Worm (Caenorhabditis elegans) whole organism, L3 larva: Measurements from ENCODE around the gene F47B8.13.

Experiments used
- R02D3.7 ChIP-seq: fragments of 150-350 bp; optimal IDR thresholded peaks from 2 replicates; lab custom pipeline; 2014; ENCODE audit warnings: missing biosample characterization, missing genetic modification characterization
- ZK546.5 ChIP-seq: sonication (generic microtip); optimal IDR thresholded peaks from 2 replicates; lab custom pipeline; 2017; ENCODE audit warnings: missing biosample characterization, missing genetic modification characterization
- aly-2 ChIP-seq: fragments of 150-350 bp; optimal IDR thresholded peaks from 2 replicates; lab custom pipeline; 2014; ENCODE audit warnings: missing biosample characterization, missing genetic modification characterization
- ama-1 ChIP-seq: fragments of 150-350 bp; optimal IDR thresholded peaks from 2 replicates; lab custom pipeline; 2018
- ceh-28 ChIP-seq: fragments of 150-350 bp; optimal IDR thresholded peaks from 2 replicates; lab custom pipeline; 2014; ENCODE audit warnings: missing biosample characterization, missing genetic modification reagents, missing genetic modification characterization
- ceh-82 ChIP-seq: fragments of 150-350 bp; optimal IDR thresholded peaks from 2 replicates; lab custom pipeline; 2014; ENCODE audit warnings: missing biosample characterization, missing genetic modification characterization
- ceh-9 ChIP-seq: sonication (generic microtip); optimal IDR thresholded peaks from 2 replicates; lab custom pipeline; 2018; ENCODE audit warnings: missing biosample characterization, missing genetic modification characterization
- egl-5 ChIP-seq: fragments of 150-350 bp; optimal IDR thresholded peaks from 2 replicates; lab custom pipeline; 2017; ENCODE audit warnings: missing biosample characterization, missing genetic modification reagents, missing genetic modification characterization, inconsistent platforms
- elt-1 ChIP-seq: fragments of 150-350 bp; optimal IDR thresholded peaks from 2 replicates; lab custom pipeline; 2014; ENCODE audit warnings: missing biosample characterization, missing genetic modification characterization
- elt-2 ChIP-seq: sonication (generic microtip); optimal IDR thresholded peaks from 2 replicates; lab custom pipeline; 2016; ENCODE audit warnings: missing genetic modification reagents, mild to moderate bottlenecking, missing genetic modification characterization, missing compliant biosample characterization
- elt-3 ChIP-seq, 3 experiments: fragments of 150-350 bp in 1 of 3; sonication (generic microtip) in 2 of 3; optimal IDR thresholded peaks; 2 replicates in 2 of 3; 4 replicates in 1 of 3; lab custom pipeline; 2014 to 2017; ENCODE audit warnings: missing biosample characterization in 3 of 3, missing genetic modification characterization in 3 of 3
- eor-1 ChIP-seq, 2 experiments: fragments of 150-350 bp; optimal IDR thresholded peaks; 2 replicates each; lab custom pipeline; 2014 to 2018; ENCODE audit warnings: missing biosample characterization in 2 of 2, missing genetic modification characterization in 2 of 2
- fkh-10 ChIP-seq: sonication (generic microtip); optimal IDR thresholded peaks from 2 replicates; lab custom pipeline; 2017; ENCODE audit warnings: missing biosample characterization, missing genetic modification reagents, missing genetic modification characterization
- fkh-2 ChIP-seq: fragments of 150-350 bp; optimal IDR thresholded peaks from 2 replicates; lab custom pipeline; 2014; ENCODE audit warnings: missing biosample characterization, missing genetic modification reagents, missing genetic modification characterization
- fos-1 ChIP-seq: fragments of 150-350 bp; optimal IDR thresholded peaks from 2 replicates; lab custom pipeline; 2014; ENCODE audit warnings: missing biosample characterization, missing genetic modification characterization
- hmg-11 ChIP-seq: sonication (generic microtip); optimal IDR thresholded peaks from 2 replicates; lab custom pipeline; 2016; ENCODE audit warnings: missing genetic modification characterization, missing compliant biosample characterization
- jun-1 ChIP-seq: fragments of 150-350 bp; optimal IDR thresholded peaks from 2 replicates; lab custom pipeline; 2014; ENCODE audit warnings: missing biosample characterization, missing genetic modification reagents, missing genetic modification characterization
- lin-15B ChIP-seq: fragments of 150-350 bp; optimal IDR thresholded peaks from 2 replicates; lab custom pipeline; 2014; ENCODE audit warnings: missing biosample characterization, missing genetic modification characterization
- lin-39 ChIP-seq: fragments of 150-350 bp; optimal IDR thresholded peaks from 2 replicates; lab custom pipeline; 2018; ENCODE audit warnings: missing biosample characterization, missing genetic modification reagents, missing genetic modification characterization
- lsy-12 ChIP-seq: sonication (generic microtip); optimal IDR thresholded peaks from 2 replicates; lab custom pipeline; 2016; ENCODE audit warnings: mild to moderate bottlenecking, missing genetic modification characterization, missing compliant biosample characterization
- mdl-1 ChIP-seq: fragments of 150-350 bp; optimal IDR thresholded peaks from 2 replicates; lab custom pipeline; 2014; ENCODE audit warnings: missing biosample characterization, missing genetic modification characterization
- mml-1 ChIP-seq: fragments of 150-350 bp; sonication (generic microtip); optimal IDR thresholded peaks from 3 replicates; lab custom pipeline; 2014; ENCODE audit warnings: missing biosample characterization, missing genetic modification characterization
- nfya-1 ChIP-seq: sonication (generic microtip); optimal IDR thresholded peaks from 2 replicates; lab custom pipeline; 2017; ENCODE audit warnings: missing genetic modification characterization, mild to moderate bottlenecking, missing compliant biosample characterization, antibody characterized with exemption, moderate library complexity; ENCODE audit not compliant: insufficient read depth
- nhr-11 ChIP-seq: fragments of 150-350 bp; optimal IDR thresholded peaks from 2 replicates; lab custom pipeline; 2014; ENCODE audit warnings: missing biosample characterization, missing genetic modification characterization
- nhr-12 ChIP-seq: fragments of 150-350 bp; optimal IDR thresholded peaks from 2 replicates; lab custom pipeline; 2014; ENCODE audit warnings: missing biosample characterization, missing genetic modification characterization
- nhr-28 ChIP-seq: fragments of 150-350 bp; optimal IDR thresholded peaks from 2 replicates; lab custom pipeline; 2014; ENCODE audit warnings: missing biosample characterization, missing genetic modification characterization
- nhr-67 ChIP-seq: fragments of 150-350 bp; optimal IDR thresholded peaks from 2 replicates; lab custom pipeline; 2014; ENCODE audit warnings: missing biosample characterization, missing genetic modification characterization
- nhr-76 ChIP-seq: fragments of 150-350 bp; sonication (generic microtip); optimal IDR thresholded peaks from 5 replicates; lab custom pipeline; 2014; ENCODE audit warnings: missing biosample characterization, missing genetic modification characterization
- pha-4 ChIP-seq: fragments of 150-350 bp; optimal IDR thresholded peaks from 2 replicates; lab custom pipeline; 2014; ENCODE audit warnings: missing biosample characterization, missing genetic modification reagents, missing genetic modification characterization
- pqm-1 ChIP-seq: fragments of 150-350 bp; optimal IDR thresholded peaks from 2 replicates; lab custom pipeline; 2017; ENCODE audit warnings: missing biosample characterization, missing genetic modification characterization, inconsistent platforms
- sea-2 ChIP-seq: fragments of 150-350 bp; sonication (generic microtip); optimal IDR thresholded peaks from 4 replicates; lab custom pipeline; 2014; ENCODE audit warnings: missing biosample characterization, missing genetic modification reagents, missing genetic modification characterization
- skn-1 ChIP-seq: fragments of 150-350 bp; optimal IDR thresholded peaks from 2 replicates; lab custom pipeline; 2014; ENCODE audit warnings: missing biosample characterization, missing genetic modification characterization
- tbx-2 ChIP-seq: sonication (generic microtip); optimal IDR thresholded peaks from 2 replicates; lab custom pipeline; 2016; ENCODE audit warnings: mild to moderate bottlenecking, missing genetic modification characterization, missing compliant biosample characterization
- unc-62 ChIP-seq: fragments of 150-350 bp; sonication (generic microtip); optimal IDR thresholded peaks from 4 replicates; lab custom pipeline; 2014; ENCODE audit warnings: missing biosample characterization, missing genetic modification reagents, missing genetic modification characterization
- zag-1 ChIP-seq: fragments of 150-350 bp; optimal IDR thresholded peaks from 2 replicates; lab custom pipeline; 2014; ENCODE audit warnings: missing biosample characterization, missing genetic modification characterization
- ztf-11 ChIP-seq: fragments of 150-350 bp; optimal IDR thresholded peaks from 2 replicates; lab custom pipeline; 2014; ENCODE audit warnings: missing biosample characterization, missing genetic modification characterization

Gene F47B8.13

ce11 chrV:14290636-14291035 is 28.9 kb downstream of the F47B8.13 start, which contains the start of gene F14D7.18:
TSS of gene F14D7.18 (minus strand) at chrV:14290736.
- TF ChIP-seq lin-15B (tag; lab: Kevin White, UChicago) (no peak), nfya-1 (no peak), hmg-11 (no peak), eor-1 (tag; optimal IDR thresholded peaks at IDR 0.05; lab: Kevin White, UChicago) (no peak), nhr-12 (tag; lab: Kevin White, UChicago) (no peak), ama-1 (no peak), lsy-12 (tag; lab: Kevin White, UChicago) (no peak), pha-4 (tag; lab: Kevin White, UChicago) (no peak), fos-1 (tag; lab: Kevin White, UChicago) (no peak), egl-5 (tag; lab: Kevin White, UChicago) (no peak), tbx-2 (tag; lab: Kevin White, UChicago) (no peak), ZK546.5 (tag; lab: Kevin White, UChicago) (no peak), zag-1 (tag; lab: Kevin White, UChicago) (no peak)
- TF ChIP-seq, all 47 proteins: peak for 0

- no peak for TF ChIP-seq nhr-11 (tag; lab: Kevin White, UChicago)
- TF ChIP-seq ceh-28 (tag; lab: Kevin White, UChicago) = no peak
- TF ChIP-seq pha-4 (tag; lab: Kevin White, UChicago) = no peak
- TF ChIP-seq egl-5 (tag; lab: Kevin White, UChicago) = no peak
- TF ChIP-seq R02D3.7 = no peak
- no peak for TF ChIP-seq fkh-10
- TF ChIP-seq nhr-76 (tag; lab: Kevin White, UChicago) = no peak
- TF ChIP-seq sea-2 (GFP tag; lab: Kevin White, UChicago) = no peak
- no peak for TF ChIP-seq tbx-2 (tag; lab: Kevin White, UChicago)
- no peak for TF ChIP-seq nhr-12 (tag; lab: Kevin White, UChicago)
- TF ChIP-seq mml-1 = no peak
Measured at ce11 chrV:14289363-14289762, 30.2 kb downstream of the F47B8.13 start, which contains the start of gene F14D7.1. TSS of gene F14D7.1 (minus strand) at chrV:14289463.

- no peak for TF ChIP-seq nhr-11 (tag; lab: Kevin White, UChicago)
- TF ChIP-seq zag-1 (tag; lab: Kevin White, UChicago) = no peak
- no peak for TF ChIP-seq pha-4 (tag; lab: Kevin White, UChicago)
- TF ChIP-seq nfya-1 = no peak
- TF ChIP-seq ceh-9 (tag; lab: Kevin White, UChicago) = no peak
- no peak for TF ChIP-seq ceh-82 (tag; lab: Kevin White, UChicago)
- no peak for TF ChIP-seq sea-2 (GFP tag; lab: Kevin White, UChicago)
- TF ChIP-seq ZK546.5 (tag; lab: Kevin White, UChicago) = no peak
- TF ChIP-seq nhr-76 (tag; lab: Kevin White, UChicago) = no peak
- no peak for TF ChIP-seq fkh-10
- no peak for TF ChIP-seq ceh-28 (tag; lab: Kevin White, UChicago)
- TF ChIP-seq nhr-28 (tag; lab: Kevin White, UChicago) = no peak
- TF ChIP-seq jun-1 = no peak
- TF ChIP-seq tbx-2 (tag; lab: Kevin White, UChicago) = no peak
- TF ChIP-seq lin-39 (tag; lab: Kevin White, UChicago) = no peak
- no peak for TF ChIP-seq elt-2 (tag; lab: Kevin White, UChicago)
- no peak for TF ChIP-seq elt-3 (tag; optimal IDR thresholded peaks at IDR 0.05; lab: Kevin White, UChicago)
- no peak for TF ChIP-seq pqm-1 (tag; lab: Kevin White, UChicago)
- TF ChIP-seq hmg-11 = no peak
Measured at ce11 chrV:14285803-14286202, 33.7 kb downstream of the F47B8.13 start, which contains the start of gene F40G12.11. TSS of gene F40G12.11 (plus strand) at chrV:14286171.

- TF ChIP-seq fkh-10 = no peak
- no peak for TF ChIP-seq nhr-67 (tag; lab: Kevin White, UChicago)
- no peak for TF ChIP-seq ZK546.5 (tag; lab: Kevin White, UChicago)
- no peak for TF ChIP-seq nfya-1
- TF ChIP-seq ceh-9 (tag; lab: Kevin White, UChicago) = no peak
- TF ChIP-seq mdl-1 = no peak
- TF ChIP-seq aly-2 (tag; lab: Kevin White, UChicago) = no peak
- no peak for TF ChIP-seq sea-2 (GFP tag; lab: Kevin White, UChicago)
- TF ChIP-seq skn-1 = no peak
- TF ChIP-seq zag-1 (tag; lab: Kevin White, UChicago) = no peak
- TF ChIP-seq mml-1 = no peak
- no peak for TF ChIP-seq tbx-2 (tag; lab: Kevin White, UChicago)
- TF ChIP-seq elt-1 (tag; lab: Kevin White, UChicago) = no peak
- no peak for TF ChIP-seq fkh-2
- TF ChIP-seq ztf-11 (tag; lab: Kevin White, UChicago) = no peak
- TF ChIP-seq egl-5 (tag; lab: Kevin White, UChicago) = no peak
- TF ChIP-seq unc-62 = no peak
- TF ChIP-seq elt-2 (tag; lab: Kevin White, UChicago) = no peak
Measured at ce11 chrV:14283241-14283640, 36.3 kb downstream of the F47B8.13 start, which contains the start of gene F40G12.10. TSS of gene F40G12.10 (plus strand) at chrV:14283541.
